Worm (Caenorhabditis elegans) whole organism, mixed stage, embryonic: ENCODE measurements around the gene mdt-4.
A peak's percentile ranks its signal among the peaks of the same experiment; 100 is the strongest.

Source experiments
- M03D4.4 ChIP-seq: sonication (generic microtip); optimal IDR thresholded peaks from 2 replicates; lab custom pipeline; 2017; ENCODE audit warnings: mild to moderate bottlenecking, missing genetic modification characterization, missing compliant biosample characterization
- bed-3 ChIP-seq: fragments of 200-800 bp; sonication (Bioruptor generic); optimal IDR thresholded peaks from 3 replicates; lab custom pipeline; 2018; ENCODE audit warnings: mild to moderate bottlenecking, missing genetic modification characterization, moderate library complexity, missing compliant biosample characterization
- blmp-1 ChIP-seq: fragments of 150-350 bp; optimal IDR thresholded peaks from 2 replicates; lab custom pipeline; 2014; ENCODE audit warnings: missing biosample characterization, missing genetic modification characterization
- ceh-39 ChIP-seq: fragments of 150-350 bp; optimal IDR thresholded peaks from 2 replicates; lab custom pipeline; 2014; ENCODE audit warnings: missing biosample characterization, missing genetic modification characterization
- ceh-43 ChIP-seq: fragments of 200-800 bp; sonication (Bioruptor generic); optimal IDR thresholded peaks from 2 replicates; lab custom pipeline; 2018; ENCODE audit warnings: mild to moderate bottlenecking, missing genetic modification characterization, moderate library complexity, missing compliant biosample characterization
- ceh-83 ChIP-seq: fragments of 200-800 bp; sonication (Bioruptor generic); optimal IDR thresholded peaks from 2 replicates; lab custom pipeline; 2018; ENCODE audit warnings: mild to moderate bottlenecking, missing genetic modification characterization, missing compliant biosample characterization
- ces-1 ChIP-seq: fragments of 150-350 bp; optimal IDR thresholded peaks from 2 replicates; lab custom pipeline; 2014; ENCODE audit warnings: missing biosample characterization, missing genetic modification reagents, missing genetic modification characterization
- cnd-1 ChIP-seq: fragments of 200-800 bp; sonication (Bioruptor generic); optimal IDR thresholded peaks from 2 replicates; lab custom pipeline; 2018; ENCODE audit warnings: mild to moderate bottlenecking, missing genetic modification characterization, missing compliant biosample characterization
- drap-1 ChIP-seq: fragments of 200-800 bp; sonication (Bioruptor generic); optimal IDR thresholded peaks from 3 replicates; lab custom pipeline; 2018; ENCODE audit warnings: mild to moderate bottlenecking, missing genetic modification characterization, missing compliant biosample characterization
- elt-1 ChIP-seq: sonication (generic microtip); optimal IDR thresholded peaks from 2 replicates; lab custom pipeline; 2017; ENCODE audit warnings: missing genetic modification characterization, mild to moderate bottlenecking, missing compliant biosample characterization, antibody characterized with exemption, moderate library complexity, borderline replicate concordance; ENCODE audit not compliant: insufficient read depth
- elt-3 ChIP-seq: fragments of 150-350 bp; optimal IDR thresholded peaks from 2 replicates; lab custom pipeline; 2014; ENCODE audit warnings: missing biosample characterization, missing genetic modification characterization
- flh-1 ChIP-seq: fragments of 200-800 bp; sonication (Bioruptor generic); optimal IDR thresholded peaks from 2 replicates; lab custom pipeline; 2018; ENCODE audit warnings: mild to moderate bottlenecking, missing genetic modification characterization, moderate library complexity, missing compliant biosample characterization
- ham-2 ChIP-seq: fragments of 200-800 bp; sonication (Bioruptor generic); optimal IDR thresholded peaks from 2 replicates; lab custom pipeline; 2018; ENCODE audit warnings: mild to moderate bottlenecking, missing genetic modification characterization, missing compliant biosample characterization
- hlh-1 ChIP-seq: fragments of 150-350 bp; optimal IDR thresholded peaks from 2 replicates; lab custom pipeline; 2014; ENCODE audit warnings: missing biosample characterization, missing genetic modification reagents, missing genetic modification characterization
- lin-13 ChIP-seq: fragments of 150-350 bp; optimal IDR thresholded peaks from 2 replicates; lab custom pipeline; 2014; ENCODE audit warnings: missing biosample characterization, missing genetic modification characterization
- lin-32 ChIP-seq: fragments of 200-800 bp; sonication (Bioruptor generic); optimal IDR thresholded peaks from 2 replicates; lab custom pipeline; 2018; ENCODE audit warnings: mild to moderate bottlenecking, missing genetic modification characterization, missing compliant biosample characterization
- lsy-2 ChIP-seq: fragments of 150-350 bp; optimal IDR thresholded peaks from 2 replicates; lab custom pipeline; 2014; ENCODE audit warnings: missing biosample characterization, missing genetic modification characterization
- mab-5 ChIP-seq: fragments of 150-350 bp; optimal IDR thresholded peaks from 2 replicates; lab custom pipeline; 2014; ENCODE audit warnings: missing biosample characterization, missing genetic modification characterization
- mep-1 ChIP-seq: fragments of 150-350 bp; optimal IDR thresholded peaks from 2 replicates; lab custom pipeline; 2017; ENCODE audit warnings: missing biosample characterization, missing genetic modification reagents, missing genetic modification characterization, inconsistent platforms
- mls-2 ChIP-seq: sonication (generic microtip); optimal IDR thresholded peaks from 2 replicates; lab custom pipeline; 2016; ENCODE audit warnings: mild to moderate bottlenecking, missing genetic modification characterization, moderate library complexity, missing compliant biosample characterization
- nhr-12 ChIP-seq: fragments of 150-350 bp; optimal IDR thresholded peaks from 2 replicates; lab custom pipeline; 2014; ENCODE audit warnings: missing biosample characterization, missing genetic modification characterization
- nhr-2 ChIP-seq: fragments of 150-350 bp; optimal IDR thresholded peaks from 2 replicates; lab custom pipeline; 2014; ENCODE audit warnings: missing biosample characterization, missing genetic modification characterization
- nhr-237 ChIP-seq: fragments of 150-350 bp; optimal IDR thresholded peaks from 2 replicates; lab custom pipeline; 2014; ENCODE audit warnings: missing biosample characterization, missing genetic modification characterization
- nhr-28 ChIP-seq: fragments of 150-350 bp; optimal IDR thresholded peaks from 2 replicates; lab custom pipeline; 2014; ENCODE audit warnings: missing biosample characterization, missing genetic modification characterization
- nhr-76 ChIP-seq: sonication (generic microtip); optimal IDR thresholded peaks from 2 replicates; lab custom pipeline; 2017; ENCODE audit warnings: missing biosample characterization, missing genetic modification characterization
- pha-4 ChIP-seq: fragments of 150-350 bp; optimal IDR thresholded peaks from 2 replicates; lab custom pipeline; 2018; ENCODE audit warnings: missing biosample characterization, missing genetic modification reagents, missing genetic modification characterization
- sem-2 ChIP-seq: fragments of 200-800 bp; sonication (Bioruptor generic); optimal IDR thresholded peaks from 2 replicates; lab custom pipeline; 2018; ENCODE audit warnings: mild to moderate bottlenecking, missing genetic modification characterization, missing compliant biosample characterization
- snpc-4 ChIP-seq: fragments of 150-350 bp; optimal IDR thresholded peaks from 2 replicates; lab custom pipeline; 2014; ENCODE audit warnings: missing biosample characterization, missing genetic modification characterization
- sptf-1 ChIP-seq: sonication (generic microtip); optimal IDR thresholded peaks from 2 replicates; lab custom pipeline; 2017; ENCODE audit warnings: mild to moderate bottlenecking, missing genetic modification characterization, moderate library complexity, missing compliant biosample characterization
- tbx-8 ChIP-seq: fragments of 200-800 bp; sonication (Bioruptor generic); optimal IDR thresholded peaks from 2 replicates; lab custom pipeline; 2018; ENCODE audit warnings: mild to moderate bottlenecking, missing genetic modification characterization, moderate library complexity, missing compliant biosample characterization
- unc-120 ChIP-seq: sonication (generic microtip); optimal IDR thresholded peaks from 2 replicates; lab custom pipeline; 2017; ENCODE audit warnings: missing genetic modification characterization, missing compliant biosample characterization; ENCODE audit not compliant: poor library complexity, severe bottlenecking
- unc-39 ChIP-seq: fragments of 150-350 bp; optimal IDR thresholded peaks from 2 replicates; lab custom pipeline; 2014; ENCODE audit warnings: missing biosample characterization, missing genetic modification characterization
- unc-62 ChIP-seq: fragments of 150-350 bp; optimal IDR thresholded peaks from 2 replicates; lab custom pipeline; 2014; ENCODE audit warnings: missing biosample characterization, missing genetic modification reagents, missing genetic modification characterization
- zip-8 ChIP-seq: fragments of 150-350 bp; optimal IDR thresholded peaks from 2 replicates; lab custom pipeline; 2014; ENCODE audit warnings: missing biosample characterization, missing genetic modification characterization
- ztf-11 ChIP-seq: fragments of 150-350 bp; optimal IDR thresholded peaks from 2 replicates; lab custom pipeline; 2014; ENCODE audit warnings: missing biosample characterization, missing genetic modification characterization

Gene mdt-4

DNA sequence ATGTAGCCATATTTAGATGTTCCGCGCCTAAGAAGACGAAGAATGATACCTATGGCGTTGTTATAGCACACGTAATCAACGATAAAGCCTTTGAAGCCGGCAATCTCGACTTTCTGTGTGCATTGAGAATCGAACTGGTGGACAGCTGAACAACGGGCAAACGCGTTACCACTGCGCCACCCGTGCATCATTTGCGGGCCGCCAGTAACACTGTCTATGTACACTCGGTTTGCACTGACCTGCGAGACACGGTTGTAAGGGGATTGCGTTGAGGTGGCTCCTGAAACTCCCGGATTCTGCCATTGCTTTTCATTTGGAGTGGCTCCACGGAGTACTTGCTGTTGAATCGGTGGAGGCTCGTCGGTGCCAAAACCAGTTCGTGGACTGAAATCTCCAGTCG is 1.4 kb downstream of the mdt-4 start:
- no peak for TF ChIP-seq ztf-11 (tag; lab: Kevin White, UChicago)
- no peak for TF ChIP-seq zip-8 (tag; lab: Kevin White, UChicago)
- TF ChIP-seq sptf-1 (tag; lab: Kevin White, UChicago): peak; percentile 90
- no peak for TF ChIP-seq ces-1 (GFP tag; lab: Kevin White, UChicago)
- TF ChIP-seq pha-4 (tag; lab: Kevin White, UChicago): peak; percentile 24
- no peak for TF ChIP-seq elt-1 (tag; lab: Kevin White, UChicago)
- TF ChIP-seq nhr-2: no peak
- no peak for TF ChIP-seq nhr-28 (tag; lab: Kevin White, UChicago)
- peak; percentile 25 for TF ChIP-seq nhr-76 (tag; lab: Kevin White, UChicago)
- no peak for TF ChIP-seq hlh-1 (tag; lab: Kevin White, UChicago)
- TF ChIP-seq mep-1 (tag; lab: Kevin White, UChicago): no peak
- peak; percentile 57 for TF ChIP-seq lin-13
- no peak for TF ChIP-seq lsy-2 (tag; lab: Kevin White, UChicago)
- TF ChIP-seq ceh-39 (tag; lab: Kevin White, UChicago): no peak
- no peak for TF ChIP-seq unc-39 (tag; lab: Kevin White, UChicago)
- TF ChIP-seq cnd-1: peak; percentile 92
- no peak for TF ChIP-seq blmp-1 (tag; lab: Kevin White, UChicago)
- TF ChIP-seq ceh-43: peak; percentile 72
- TF ChIP-seq nhr-12: no peak
- TF ChIP-seq M03D4.4: peak; percentile 84
- TF ChIP-seq flh-1 (GFP tag; lab: Kevin White, UChicago): peak; percentile 40
- TF ChIP-seq lin-32 (GFP tag; lab: Kevin White, UChicago): peak; percentile 64
- peak; percentile 90 for TF ChIP-seq ham-2 (GFP tag; lab: Kevin White, UChicago)
- TF ChIP-seq unc-120 (tag; lab: Kevin White, UChicago): peak; percentile 64
- TF ChIP-seq bed-3 (GFP tag; lab: Kevin White, UChicago): peak; percentile 58
- no peak for TF ChIP-seq mab-5
- no peak for TF ChIP-seq nhr-237 (tag; lab: Kevin White, UChicago)
- TF ChIP-seq drap-1 (GFP tag; lab: Kevin White, UChicago): peak; percentile 86
- TF ChIP-seq elt-3 (tag; lab: Kevin White, UChicago): no peak
- TF ChIP-seq tbx-8 (GFP tag; lab: Kevin White, UChicago): no peak
- TF ChIP-seq unc-62: no peak
- TF ChIP-seq ceh-83: peak; percentile 90
- peak; percentile 88 for TF ChIP-seq mls-2 (tag; lab: Kevin White, UChicago)
- TF ChIP-seq snpc-4 (tag; lab: Kevin White, UChicago): no peak
- TF ChIP-seq sem-2: peak; percentile 75

DNA sequence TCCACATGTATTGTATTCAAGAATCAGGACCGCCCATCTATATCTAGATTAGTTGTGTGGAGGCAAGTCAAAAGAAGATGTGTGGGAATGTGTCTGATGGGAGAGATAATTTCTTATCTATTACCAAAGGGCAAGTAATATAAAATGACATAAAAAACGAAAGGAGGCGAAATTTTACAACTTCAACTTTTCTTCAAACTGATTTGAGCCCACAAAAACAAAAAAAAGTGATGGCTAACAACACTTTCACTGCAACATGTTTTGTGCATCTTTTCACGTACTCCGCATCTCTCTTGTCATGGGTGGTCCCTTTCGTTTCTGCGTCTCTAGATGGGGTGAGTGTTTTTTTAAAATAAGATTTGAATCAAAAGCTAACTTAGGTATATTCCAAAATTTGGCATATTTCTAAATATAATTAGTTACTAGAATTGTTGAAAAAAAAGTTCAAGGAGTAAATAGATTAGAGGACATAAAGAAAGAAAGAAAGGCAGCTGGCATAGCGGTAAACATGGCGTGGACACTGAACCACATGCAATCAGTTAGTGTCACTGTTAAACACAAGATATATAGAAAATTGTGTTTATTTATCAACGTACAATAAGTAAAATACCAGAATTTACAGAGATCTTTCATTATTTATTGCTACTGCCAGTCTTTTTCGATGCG is 2.1 kb downstream of the mdt-4 start, which contains the start of gene ZK546.19:
Gene ZK546.19 (plus strand): TSS at position 186 of the 666 bp plus-strand sequence.
- peak; percentile 98 for TF ChIP-seq elt-1 (tag; lab: Kevin White, UChicago)
- TF ChIP-seq ces-1 (GFP tag; lab: Kevin White, UChicago): peak; percentile 30
- TF ChIP-seq tbx-8 (GFP tag; lab: Kevin White, UChicago): no peak

ce11 chrII:4941050-4941449 is 2.7 kb downstream of the mdt-4 start, which contains the start of gene cblc-1:
TSS of gene cblc-1 (minus strand) at chrII:4941150.
- TF ChIP-seq pha-4 (tag; lab: Kevin White, UChicago) (no peak), nhr-76 (tag; lab: Kevin White, UChicago) (no peak), nhr-28 (tag; lab: Kevin White, UChicago) (no peak), ceh-39 (tag; lab: Kevin White, UChicago) (no peak), ztf-11 (tag; lab: Kevin White, UChicago) (no peak), ceh-43 (no peak), lin-13 (no peak), M03D4.4 (no peak), ces-1 (GFP tag; lab: Kevin White, UChicago) (no peak), bed-3 (GFP tag; lab: Kevin White, UChicago) (no peak), mep-1 (tag; lab: Kevin White, UChicago) (no peak), elt-3 (tag; lab: Kevin White, UChicago) (no peak), unc-120 (tag; lab: Kevin White, UChicago) (no peak), mls-2 (tag; lab: Kevin White, UChicago) (no peak), snpc-4 (tag; lab: Kevin White, UChicago) (no peak), sem-2 (no peak)
